Worm (Caenorhabditis elegans) whole organism, L1 larva: ENCODE measurements around the gene best-16.

Source experiments
- C34B4.2 ChIP-seq: sonication (generic microtip); optimal IDR thresholded peaks from 2 replicates; lab custom pipeline; 2017; ENCODE audit warnings: mild to moderate bottlenecking, missing genetic modification characterization, missing compliant biosample characterization
- F16B12.6 ChIP-seq: fragments of 150-350 bp; optimal IDR thresholded peaks from 2 replicates; lab custom pipeline; 2014; ENCODE audit warnings: missing biosample characterization, missing genetic modification characterization
- Y116A8C.19 ChIP-seq: sonication (generic microtip); optimal IDR thresholded peaks from 2 replicates; lab custom pipeline; 2016; ENCODE audit warnings: missing compliant biosample characterization, missing genetic modification characterization, borderline replicate concordance
- aha-1 ChIP-seq: fragments of 150-350 bp; optimal IDR thresholded peaks from 2 replicates; lab custom pipeline; 2014; ENCODE audit warnings: missing biosample characterization, missing genetic modification characterization
- alr-1 ChIP-seq: fragments of 200-800 bp; sonication (Bioruptor generic); optimal IDR thresholded peaks from 2 replicates; lab custom pipeline; 2018; ENCODE audit warnings: borderline replicate concordance, mild to moderate bottlenecking, missing genetic modification characterization, missing compliant biosample characterization
- blmp-1 ChIP-seq: fragments of 150-350 bp; optimal IDR thresholded peaks from 2 replicates; lab custom pipeline; 2014; ENCODE audit warnings: missing biosample characterization, missing genetic modification characterization
- ceh-8 ChIP-seq: fragments of 200-800 bp; sonication (Bioruptor generic); optimal IDR thresholded peaks from 2 replicates; lab custom pipeline; 2018; ENCODE audit warnings: mild to moderate bottlenecking, missing genetic modification characterization, moderate library complexity, missing compliant biosample characterization
- ceh-82 ChIP-seq, 3 experiments: fragments of 150-350 bp in 1 of 3; sonication (generic microtip) in 2 of 3; optimal IDR thresholded peaks; 2 replicates each; lab custom pipeline; 2014 to 2017; ENCODE audit warnings: missing biosample characterization in 3 of 3, missing genetic modification characterization in 3 of 3
- ceh-90 ChIP-seq: sonication (generic microtip); optimal IDR thresholded peaks from 2 replicates; lab custom pipeline; 2016; ENCODE audit warnings: missing genetic modification characterization, missing compliant biosample characterization
- dpl-1 ChIP-seq, 3 experiments: fragments of 150-350 bp in 2 of 3; sonication (generic microtip) in 1 of 3; optimal IDR thresholded peaks; 2 replicates each; lab custom pipeline; 2014 to 2017; ENCODE audit warnings: missing biosample characterization in 3 of 3, missing genetic modification characterization in 3 of 3, missing genetic modification reagents in 3 of 3
- dsc-1 ChIP-seq: sonication (generic microtip); optimal IDR thresholded peaks from 2 replicates; lab custom pipeline; 2016; ENCODE audit warnings: mild to moderate bottlenecking, missing genetic modification characterization, missing compliant biosample characterization
- efl-1 ChIP-seq, 4 experiments: fragments of 150-350 bp; optimal IDR thresholded peaks in 3 of 4; peaks in 1 of 4; 1 replicate in 1 of 4; 2 replicates in 3 of 4; lab custom pipeline; 2014; ENCODE audit warnings: missing biosample characterization in 2 of 4, missing genetic modification characterization in 2 of 4, missing genetic modification reagents in 2 of 4
- efl-3 ChIP-seq: fragments of 200-800 bp; sonication (Bioruptor generic); optimal IDR thresholded peaks from 2 replicates; lab custom pipeline; 2018; ENCODE audit warnings: mild to moderate bottlenecking, missing genetic modification characterization, missing compliant biosample characterization
- elt-2 ChIP-seq: sonication (generic microtip); optimal IDR thresholded peaks from 2 replicates; lab custom pipeline; 2016; ENCODE audit warnings: missing genetic modification characterization, mild to moderate bottlenecking, inconsistent platforms, missing compliant biosample characterization, missing genetic modification reagents
- fkh-10 ChIP-seq: sonication (generic microtip); optimal IDR thresholded peaks from 2 replicates; lab custom pipeline; 2017; ENCODE audit warnings: missing biosample characterization, missing genetic modification reagents, missing genetic modification characterization
- fkh-8 ChIP-seq: sonication (generic microtip); optimal IDR thresholded peaks from 2 replicates; lab custom pipeline; 2016; ENCODE audit warnings: mild to moderate bottlenecking, missing genetic modification characterization, missing compliant biosample characterization
- hpl-2 ChIP-seq: fragments of 150-350 bp; optimal IDR thresholded peaks from 2 replicates; lab custom pipeline; 2014; ENCODE audit warnings: missing biosample characterization, missing genetic modification reagents, missing genetic modification characterization
- irx-1 ChIP-seq: sonication (generic microtip); optimal IDR thresholded peaks from 2 replicates; lab custom pipeline; 2016; ENCODE audit warnings: missing genetic modification characterization, missing compliant biosample characterization
- isw-1 ChIP-seq: fragments of 200-800 bp; sonication (Bioruptor generic); IDR thresholded peaks from 2 replicates; pipeline ENCODE4 v1.3.6; 2022; ENCODE audit warnings: missing genetic modification characterization, missing compliant biosample characterization
- lin-13 ChIP-seq: fragments of 150-350 bp; optimal IDR thresholded peaks from 2 replicates; lab custom pipeline; 2014; ENCODE audit warnings: missing biosample characterization, missing genetic modification reagents, missing genetic modification characterization
- lin-14 ChIP-seq: fragments of 200-800 bp; sonication (Bioruptor generic); optimal IDR thresholded peaks from 2 replicates; lab custom pipeline; 2018; ENCODE audit warnings: mild to moderate bottlenecking, missing genetic modification characterization, moderate library complexity, missing compliant biosample characterization
- lin-15B ChIP-seq: fragments of 150-350 bp; sonication (generic microtip); optimal IDR thresholded peaks from 3 replicates; lab custom pipeline; 2014; ENCODE audit warnings: missing biosample characterization, missing genetic modification characterization
- lin-35 ChIP-seq, 2 experiments: fragments of 150-350 bp; optimal IDR thresholded peaks; 2 replicates each; lab custom pipeline; 2014; ENCODE audit warnings: missing biosample characterization in 2 of 2, missing genetic modification characterization in 2 of 2, missing genetic modification reagents in 2 of 2
- lin-39 ChIP-seq: fragments of 150-350 bp; optimal IDR thresholded peaks from 2 replicates; lab custom pipeline; 2014; ENCODE audit warnings: missing biosample characterization, missing genetic modification reagents, missing genetic modification characterization
- lsy-2 ChIP-seq, 2 experiments: fragments of 150-350 bp; optimal IDR thresholded peaks; 2 replicates each; lab custom pipeline; 2014; ENCODE audit warnings: missing biosample characterization in 2 of 2, missing genetic modification characterization in 2 of 2
- mdl-1 ChIP-seq, 2 experiments: fragments of 150-350 bp; optimal IDR thresholded peaks; 2 replicates each; lab custom pipeline; 2014 to 2017; ENCODE audit warnings: missing biosample characterization in 2 of 2, missing genetic modification characterization in 2 of 2, inconsistent platforms in 1 of 2
- mef-2 ChIP-seq: fragments of 150-350 bp; optimal IDR thresholded peaks from 2 replicates; lab custom pipeline; 2014; ENCODE audit warnings: missing biosample characterization, missing genetic modification characterization
- mep-1 ChIP-seq: fragments of 150-350 bp; optimal IDR thresholded peaks from 2 replicates; lab custom pipeline; 2014; ENCODE audit warnings: missing biosample characterization, missing genetic modification characterization
- nhr-20 ChIP-seq: sonication (generic microtip); optimal IDR thresholded peaks from 2 replicates; lab custom pipeline; 2016; ENCODE audit warnings: mild to moderate bottlenecking, missing genetic modification characterization, missing compliant biosample characterization
- nhr-28 ChIP-seq: fragments of 150-350 bp; optimal IDR thresholded peaks from 2 replicates; lab custom pipeline; 2014; ENCODE audit warnings: missing biosample characterization, missing genetic modification characterization
- nhr-47 ChIP-seq: sonication (generic microtip); optimal IDR thresholded peaks from 2 replicates; lab custom pipeline; 2016; ENCODE audit warnings: mild to moderate bottlenecking, missing genetic modification characterization, moderate library complexity, missing compliant biosample characterization
- nhr-71 ChIP-seq: sonication (generic microtip); optimal IDR thresholded peaks from 2 replicates; lab custom pipeline; 2016; ENCODE audit warnings: mild to moderate bottlenecking, missing genetic modification characterization, moderate library complexity, missing compliant biosample characterization
- nhr-84 ChIP-seq: sonication (generic microtip); optimal IDR thresholded peaks from 2 replicates; lab custom pipeline; 2017; ENCODE audit warnings: missing biosample characterization, missing genetic modification characterization
- nhr-85 ChIP-seq: sonication (generic microtip); peaks from one replicate; lab custom pipeline; 2016; ENCODE audit warnings: missing genetic modification characterization, inconsistent platforms, missing compliant biosample characterization
- rnt-1 ChIP-seq: sonication (generic microtip); optimal IDR thresholded peaks from 2 replicates; lab custom pipeline; 2016; ENCODE audit warnings: mild to moderate bottlenecking, missing genetic modification characterization, moderate library complexity, missing compliant biosample characterization
- skn-1 ChIP-seq: fragments of 150-350 bp; optimal IDR thresholded peaks from 2 replicates; lab custom pipeline; 2014; ENCODE audit warnings: missing biosample characterization, missing genetic modification characterization
- snpc-4 ChIP-seq: fragments of 150-350 bp; optimal IDR thresholded peaks from 2 replicates; lab custom pipeline; 2014; ENCODE audit warnings: missing biosample characterization, missing genetic modification characterization
- snu-23 ChIP-seq: sonication (generic microtip); optimal IDR thresholded peaks from 2 replicates; lab custom pipeline; 2016; ENCODE audit warnings: missing genetic modification characterization, missing compliant biosample characterization
- sup-37 ChIP-seq: fragments of 200-800 bp; sonication (Bioruptor generic); optimal IDR thresholded peaks from 2 replicates; lab custom pipeline; 2018; ENCODE audit warnings: mild to moderate bottlenecking, missing genetic modification characterization, missing compliant biosample characterization
- unc-130 ChIP-seq: fragments of 150-350 bp; optimal IDR thresholded peaks from 2 replicates; lab custom pipeline; 2017; ENCODE audit warnings: missing biosample characterization, missing genetic modification characterization, inconsistent platforms
- unc-98 ChIP-seq: fragments of 200-800 bp; sonication (Bioruptor generic); IDR thresholded peaks from 2 replicates; pipeline ENCODE4 v1.3.6; 2022; ENCODE audit warnings: missing genetic modification characterization, missing compliant biosample characterization
- xbp-1 ChIP-seq: sonication (generic microtip); optimal IDR thresholded peaks from 2 replicates; lab custom pipeline; 2016; ENCODE audit warnings: missing genetic modification characterization, missing compliant biosample characterization
- zip-4 ChIP-seq: fragments of 200-800 bp; sonication (Bioruptor generic); optimal IDR thresholded peaks from 2 replicates; lab custom pipeline; 2018; ENCODE audit warnings: mild to moderate bottlenecking, missing genetic modification characterization, moderate library complexity, missing compliant biosample characterization

Gene best-16

ce11 chrIV:7153362-7153761 is 42.3 kb downstream of the best-16 start, which contains the start of gene C34D4.3:
Gene C34D4.3 (plus strand): TSS chrIV:7153662.
- TF ChIP-seq blmp-1 (no peak), unc-130 (tag; lab: Kevin White, UChicago) (no peak), lin-15B (tag; lab: Kevin White, UChicago) (no peak), ceh-90 (tag; lab: Kevin White, UChicago) (no peak)

DNA sequence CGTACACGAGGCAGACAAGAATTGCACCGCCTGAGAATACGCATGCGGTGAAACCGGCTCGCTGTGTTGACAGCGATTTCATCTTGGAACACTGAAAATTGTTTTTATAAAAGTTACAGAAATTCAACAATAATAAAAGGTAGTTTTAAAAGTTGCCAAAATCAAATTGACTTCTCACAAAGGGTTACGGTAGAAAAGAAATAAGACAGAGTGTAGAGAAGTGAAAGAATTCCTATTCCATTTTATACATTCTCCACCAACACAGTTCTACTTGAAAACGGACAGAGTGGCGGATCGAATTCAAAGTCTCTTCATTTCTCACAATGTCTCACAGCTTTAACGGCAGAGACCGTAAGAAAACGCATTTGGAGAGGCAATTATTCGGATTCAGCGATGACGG is 43.2 kb downstream of the best-16 start, which contains the start of gene col-113:
col-113 (minus strand) TSS at position 101 of the 400 bp plus-strand sequence.
- TF ChIP-seq elt-2 (tag; lab: Kevin White, UChicago) (no peak), efl-1 (optimal IDR thresholded peaks at IDR 0.05; lab: Kevin White, UChicago) (no peak), efl-1 (GFP tag; optimal IDR thresholded peaks at IDR 0.05 in 1 of 2; lab: Kevin White, UChicago) (no peak), nhr-85 (tag; lab: Kevin White, UChicago) (peak; percentile 55), irx-1 (tag; lab: Kevin White, UChicago) (no peak), isw-1 (GFP tag; lab: Robert Waterston, UW) (no peak)
- TF ChIP-seq, all 84 proteins: peak for 1

DNA sequence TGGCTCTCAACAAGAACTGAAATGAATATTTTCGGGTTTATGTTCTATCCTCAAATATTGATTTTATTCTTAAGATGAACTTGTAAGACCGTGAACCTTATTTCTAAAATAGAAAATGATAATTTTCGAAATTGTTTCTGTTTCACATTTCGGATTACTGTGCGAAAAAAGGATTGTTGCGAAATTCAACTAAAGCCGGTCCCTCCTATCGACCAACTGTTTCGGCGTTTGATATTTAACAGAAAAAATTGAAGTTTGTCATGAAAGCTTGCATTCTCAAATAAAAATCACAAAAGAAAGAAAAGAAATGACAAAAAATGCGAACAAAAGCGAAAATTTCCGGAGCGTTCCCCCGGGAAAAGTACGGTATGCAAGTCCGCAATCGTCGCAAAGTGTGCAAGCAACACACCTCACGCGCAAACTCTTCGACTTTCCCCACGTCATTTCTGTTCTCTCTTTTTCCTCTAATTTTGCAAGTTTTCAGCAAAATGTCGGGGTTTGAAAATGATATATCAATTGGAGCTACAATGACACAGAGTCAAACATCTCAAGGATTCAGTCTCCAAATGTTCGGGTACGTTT is 46.5 kb downstream of the best-16 start, which contains the start of gene C34D4.4:
C34D4.4 (plus strand) TSS at position 342 of the 582 bp plus-strand sequence.
- TF ChIP-seq lin-13 (GFP tag; lab: Kevin White, UChicago) (peak; percentile 15), fkh-8 (tag; lab: Kevin White, UChicago) (peak; percentile 31), ceh-8 (no peak), zip-4 (GFP tag; lab: Kevin White, UChicago) (peak; percentile 61), nhr-84 (tag; lab: Kevin White, UChicago) (no peak), blmp-1 (peak; percentile 65), dpl-1 (GFP tag; optimal IDR thresholded peaks at IDR 0.05; lab: Kevin White, UChicago) (peak; percentile 32 to 60 (median 58)), nhr-28 (tag; lab: Kevin White, UChicago) (no peak), lsy-2 (tag; optimal IDR thresholded peaks at IDR 0.05; lab: Kevin White, UChicago) (peak; percentile 90 to 98), efl-1 (optimal IDR thresholded peaks at IDR 0.05; lab: Kevin White, UChicago) (peak; percentile 61 to 64), efl-1 (GFP tag; optimal IDR thresholded peaks at IDR 0.05 in 1 of 2; lab: Kevin White, UChicago) (peak; percentile 61 to 95), ceh-82 (tag; optimal IDR thresholded peaks at IDR 0.05; lab: Kevin White, UChicago) (peak in 2 of 3 experiments; percentile 3 to 48), lin-14 (GFP tag; lab: Kevin White, UChicago) (peak; percentile 53), rnt-1 (peak; percentile 19), fkh-10 (GFP tag; lab: Kevin White, UChicago) (no peak), efl-3 (GFP tag; lab: Kevin White, UChicago) (no peak), snu-23 (GFP tag; lab: Kevin White, UChicago) (peak; percentile 47), F16B12.6 (tag; lab: Kevin White, UChicago) (peak; percentile 92), isw-1 (GFP tag; lab: Robert Waterston, UW) (peak; percentile 17; the same call in 1 of the 2 replicates), unc-130 (tag; lab: Kevin White, UChicago) (peak; percentile 22), snpc-4 (peak; percentile 3), nhr-20 (tag; lab: Kevin White, UChicago) (peak; percentile 14), nhr-47 (tag; lab: Kevin White, UChicago) (peak; percentile 45), nhr-71 (tag; lab: Kevin White, UChicago) (peak; percentile 36), skn-1 (peak; percentile 39), mep-1 (peak; percentile 20), lin-39 (no peak), xbp-1 (tag; lab: Kevin White, UChicago) (peak; percentile 9), lin-35 (GFP tag; optimal IDR thresholded peaks at IDR 0.05; lab: Kevin White, UChicago) (peak; percentile 57 to 72), lin-15B (tag; lab: Kevin White, UChicago) (peak; percentile 35)

DNA sequence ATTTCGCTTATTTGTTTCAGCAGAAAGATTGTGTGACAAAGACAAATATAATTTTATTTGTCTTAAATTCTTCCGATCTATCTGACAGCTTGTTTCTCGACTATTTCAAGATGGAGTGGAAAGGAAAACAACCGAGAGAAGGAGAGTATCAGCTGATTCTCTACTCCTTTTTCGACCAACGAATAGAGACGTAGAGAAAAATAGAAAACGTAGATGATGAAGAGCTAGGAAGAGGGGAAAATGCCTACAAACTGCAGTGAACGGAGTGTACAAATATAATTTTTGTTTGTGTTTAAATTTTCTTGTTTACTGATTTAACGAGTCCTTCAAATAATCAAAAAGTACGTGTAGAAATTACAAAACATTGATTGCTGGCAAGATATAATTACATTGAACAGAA is 47.9 kb downstream of the best-16 start:
- TF ChIP-seq dsc-1: no peak
- TF ChIP-seq lin-14 (GFP tag; lab: Kevin White, UChicago): peak; percentile 53
- no peak for TF ChIP-seq mdl-1 (tag; optimal IDR thresholded peaks at IDR 0.05; lab: Kevin White, UChicago)
- no peak for TF ChIP-seq zip-4 (GFP tag; lab: Kevin White, UChicago)
- TF ChIP-seq aha-1: no peak
- TF ChIP-seq alr-1: no peak
- TF ChIP-seq dpl-1 (GFP tag; optimal IDR thresholded peaks at IDR 0.05; lab: Kevin White, UChicago): peak in 1 of 3 experiments; percentile 29
- TF ChIP-seq C34B4.2 (tag; lab: Kevin White, UChicago): no peak
- TF ChIP-seq Y116A8C.19 (tag; lab: Kevin White, UChicago): no peak
- no peak for TF ChIP-seq mef-2 (tag; lab: Kevin White, UChicago)
- peak; percentile 47 for TF ChIP-seq F16B12.6 (tag; lab: Kevin White, UChicago)
- peak in 1 of 2 experiments; percentile 36 for TF ChIP-seq lin-35 (GFP tag; optimal IDR thresholded peaks at IDR 0.05; lab: Kevin White, UChicago)
- TF ChIP-seq lin-13 (GFP tag; lab: Kevin White, UChicago): no peak
- TF ChIP-seq hpl-2 (GFP tag; lab: Kevin White, UChicago): no peak
- no peak for TF ChIP-seq sup-37
- no peak for TF ChIP-seq unc-98 (GFP tag; lab: Robert Waterston, UW)
- peak in 1 of 3 experiments; percentile 3 for TF ChIP-seq ceh-82 (tag; optimal IDR thresholded peaks at IDR 0.05; lab: Kevin White, UChicago)
- TF ChIP-seq nhr-71 (tag; lab: Kevin White, UChicago): no peak
- peak; percentile 14 for TF ChIP-seq snu-23 (GFP tag; lab: Kevin White, UChicago)
